Worm (Caenorhabditis elegans) whole organism, dauer: ENCODE results near the gene F29A7.4.

Experiments used
- unc-62 ChIP-seq: sonication (generic microtip); optimal IDR thresholded peaks from 2 replicates; lab custom pipeline; 2017; ENCODE audit warnings: missing biosample characterization, missing genetic modification reagents, missing genetic modification characterization

F29A7.4 gene

DNA sequence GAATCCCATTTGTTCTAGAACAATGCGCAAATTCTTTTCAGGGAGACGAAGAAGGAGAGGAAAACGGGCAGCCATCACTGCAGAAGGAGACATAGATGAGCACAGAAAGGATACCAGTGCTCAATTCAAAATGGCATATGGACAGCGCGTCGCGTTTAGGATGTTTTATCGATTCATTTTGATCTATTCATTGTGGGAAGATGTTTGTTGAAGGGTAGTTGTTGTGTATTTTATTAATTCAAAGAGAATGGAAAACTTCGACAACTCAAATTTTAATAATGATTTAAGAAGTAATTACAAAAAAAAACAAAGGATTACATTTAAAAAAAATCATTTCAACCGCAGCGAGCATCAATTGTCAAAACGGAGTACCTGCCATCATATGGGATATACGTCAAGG lies 22.4 kb downstream of the F29A7.4 start, which contains the start of gene sdz-10:
sdz-10 (minus strand) TSS at position 101 of the 400 bp plus-strand sequence.
- TF ChIP-seq unc-62 (GFP tag; lab: Kevin White, UChicago): no peak

DNA sequence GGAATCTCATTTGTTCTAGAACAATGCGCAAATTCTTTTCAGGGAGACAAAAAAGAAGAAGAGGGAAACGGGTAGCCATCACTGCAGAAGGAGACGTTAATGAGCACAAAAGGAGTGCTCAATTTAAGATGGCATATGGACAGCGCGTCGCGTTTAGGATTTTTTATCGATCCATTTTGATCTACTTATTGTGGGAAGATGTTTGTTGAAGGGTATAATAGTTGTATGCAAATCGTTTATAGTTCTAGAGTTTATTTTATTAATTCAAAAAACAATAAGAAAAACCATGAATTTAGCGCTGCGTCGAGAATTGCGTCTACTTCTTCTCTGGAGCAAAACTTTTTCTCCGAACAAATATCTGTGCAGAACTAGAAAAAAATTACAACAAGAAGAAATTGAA lies 23.7 kb downstream of the F29A7.4 start, which contains the start of gene sdz-9:
sdz-9 (minus strand) TSS at position 101 of the 400 bp plus-strand sequence.
- TF ChIP-seq unc-62 (GFP tag; lab: Kevin White, UChicago): no peak

DNA sequence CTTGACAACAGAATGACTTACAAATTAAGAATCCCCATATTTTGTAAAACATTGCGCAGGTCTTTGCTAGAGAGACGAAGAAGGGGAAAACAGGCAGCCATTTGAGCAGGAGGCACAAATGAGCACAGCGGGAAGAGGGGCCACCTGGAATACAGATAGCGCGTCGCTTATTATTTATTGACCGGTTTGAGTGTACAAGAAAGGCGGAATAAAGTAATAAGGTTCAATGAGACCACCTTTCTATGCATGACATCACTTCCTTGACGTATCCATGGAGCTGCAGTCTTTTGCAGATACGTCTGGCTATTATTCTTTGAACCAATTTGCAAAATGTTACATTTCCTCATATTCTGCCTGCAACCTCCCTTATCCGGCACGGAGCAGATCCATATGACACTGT lies 25.1 kb downstream of the F29A7.4 start, which contains the start of gene fbxb-111:
fbxb-111 (minus strand) TSS at position 101 of the 400 bp plus-strand sequence.
- no peak for TF ChIP-seq unc-62 (GFP tag; lab: Kevin White, UChicago)

DNA sequence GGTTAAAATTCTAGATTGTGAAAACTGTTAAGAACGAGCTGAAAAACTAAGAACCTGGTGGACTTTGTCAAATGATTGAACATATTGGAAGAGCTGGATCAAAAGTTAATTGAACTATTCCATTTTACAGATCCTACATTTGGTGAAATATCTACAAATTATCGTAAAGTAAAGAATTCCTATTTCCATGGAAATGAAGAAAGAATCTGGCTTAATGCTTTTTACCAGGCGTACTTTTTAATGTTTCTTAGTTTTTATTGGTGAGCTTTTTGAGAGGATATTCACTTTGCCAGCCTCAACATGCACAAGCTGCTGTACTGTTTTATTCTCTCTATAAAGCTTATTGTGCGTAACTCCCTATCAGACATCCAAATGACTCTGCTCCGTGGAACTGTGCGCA lies 28.0 kb downstream of the F29A7.4 start, which contains the start of gene F08D12.4:
F08D12.4 (plus strand) TSS at position 301 of the 400 bp plus-strand sequence.
- no peak for TF ChIP-seq unc-62 (GFP tag; lab: Kevin White, UChicago)

DNA sequence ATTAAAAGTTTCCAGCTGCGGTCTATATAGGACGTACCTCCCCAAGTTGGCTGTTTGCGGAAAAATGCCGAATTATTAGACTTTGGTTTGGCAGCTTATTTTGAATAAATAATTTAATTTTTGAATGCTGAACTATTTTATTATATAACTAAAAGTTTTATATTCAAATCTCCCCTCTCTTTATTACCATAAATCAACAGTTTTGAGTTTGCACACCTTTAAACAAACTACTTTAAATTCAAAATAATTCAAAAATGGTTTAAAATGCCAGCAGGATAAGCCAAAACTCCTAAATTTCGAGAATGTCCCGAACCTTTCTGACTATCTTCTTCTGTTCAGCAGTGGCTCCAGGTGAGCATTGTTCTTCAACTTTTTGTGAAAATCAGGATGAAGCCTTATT lies 29.5 kb downstream of the F29A7.4 start, which contains the start of gene F08D12.3:
F08D12.3 (plus strand) TSS at position 301 of the 400 bp plus-strand sequence.
- TF ChIP-seq unc-62 (GFP tag; lab: Kevin White, UChicago): no peak

DNA sequence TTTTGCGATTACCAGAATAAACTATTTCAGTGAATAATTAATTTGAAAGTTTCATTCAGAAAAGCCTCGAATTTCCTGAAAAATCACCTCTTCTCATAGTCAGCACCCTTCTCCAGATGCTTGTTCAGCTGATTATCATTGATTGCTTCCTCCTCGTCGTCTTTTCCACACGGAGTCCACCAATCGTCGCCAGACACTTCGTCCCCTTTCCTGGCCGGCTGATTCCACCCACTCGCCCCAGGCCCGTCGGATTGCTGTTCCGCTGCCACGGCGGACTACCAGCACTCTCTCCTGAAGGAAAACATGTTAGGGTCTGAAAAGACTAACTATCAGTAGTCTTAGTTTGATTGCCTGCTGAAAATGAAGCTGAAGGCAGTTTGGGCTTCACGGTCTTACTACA lies 31.0 kb downstream of the F29A7.4 start:
- no peak for TF ChIP-seq unc-62 (GFP tag; lab: Kevin White, UChicago)

DNA sequence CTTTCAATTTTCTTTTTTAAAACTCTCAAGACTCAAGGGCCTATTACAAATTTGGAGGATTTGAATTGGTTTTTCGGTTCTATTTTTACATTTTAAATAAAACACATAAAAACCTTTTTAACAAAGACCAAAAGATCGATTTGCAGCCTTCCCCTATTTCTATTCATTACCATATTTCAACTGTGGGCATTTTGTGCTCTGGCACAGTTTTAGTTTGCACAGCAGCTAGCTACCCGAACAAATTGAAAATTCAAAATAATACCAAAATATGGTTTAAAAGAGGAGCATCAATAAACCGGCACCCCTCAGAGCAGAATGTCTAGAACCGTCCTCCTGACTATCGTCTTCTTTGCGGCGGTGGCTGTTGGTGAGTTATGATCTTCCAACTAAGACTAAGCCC lies 31.6 kb downstream of the F29A7.4 start, which contains the start of gene F08D12.2:
F08D12.2 (plus strand) TSS at position 301 of the 400 bp plus-strand sequence.
- TF ChIP-seq unc-62 (GFP tag; lab: Kevin White, UChicago): no peak

DNA sequence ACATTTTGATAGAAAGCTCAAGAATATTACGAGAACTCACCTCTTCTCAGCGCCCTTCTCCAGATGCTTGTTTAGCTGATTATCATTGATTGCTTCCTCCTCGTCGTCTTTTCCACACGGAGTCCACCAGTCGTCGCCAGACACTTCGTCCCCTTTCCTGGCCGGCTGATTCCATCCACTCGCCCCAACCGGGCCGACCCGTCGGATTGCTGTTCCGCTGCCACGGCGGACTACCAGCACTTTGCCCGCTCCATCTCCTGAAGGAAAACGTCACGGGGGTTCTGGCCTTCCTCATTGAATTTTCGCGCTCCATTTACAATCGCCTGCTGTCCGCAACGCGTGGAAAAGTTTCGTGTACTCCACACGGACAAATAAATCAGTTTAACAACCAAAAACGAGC lies 33.6 kb downstream of the F29A7.4 start:
- TF ChIP-seq unc-62 (GFP tag; lab: Kevin White, UChicago): no peak

DNA sequence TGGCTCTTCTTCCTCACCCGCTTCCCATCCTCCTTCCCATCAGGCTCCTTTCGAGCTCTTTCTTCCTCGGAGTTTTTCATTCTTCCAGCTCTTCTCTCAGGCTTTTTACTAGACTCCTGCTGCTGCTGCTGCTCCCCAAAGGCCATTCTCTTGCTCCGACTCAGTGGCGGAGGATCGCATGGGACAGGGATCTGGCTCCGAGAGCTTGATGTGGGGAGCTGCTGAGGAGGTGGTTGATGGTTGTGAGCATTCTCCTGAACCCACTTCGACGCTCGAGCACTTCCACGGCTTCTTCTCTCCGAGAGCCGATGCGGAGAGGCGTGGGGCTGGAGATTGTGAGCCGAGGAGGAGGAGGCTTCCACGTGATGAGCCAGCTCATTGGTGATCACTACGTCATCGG lies 36.0 kb downstream of the F29A7.4 start:
- no peak for TF ChIP-seq unc-62 (GFP tag; lab: Kevin White, UChicago)

DNA sequence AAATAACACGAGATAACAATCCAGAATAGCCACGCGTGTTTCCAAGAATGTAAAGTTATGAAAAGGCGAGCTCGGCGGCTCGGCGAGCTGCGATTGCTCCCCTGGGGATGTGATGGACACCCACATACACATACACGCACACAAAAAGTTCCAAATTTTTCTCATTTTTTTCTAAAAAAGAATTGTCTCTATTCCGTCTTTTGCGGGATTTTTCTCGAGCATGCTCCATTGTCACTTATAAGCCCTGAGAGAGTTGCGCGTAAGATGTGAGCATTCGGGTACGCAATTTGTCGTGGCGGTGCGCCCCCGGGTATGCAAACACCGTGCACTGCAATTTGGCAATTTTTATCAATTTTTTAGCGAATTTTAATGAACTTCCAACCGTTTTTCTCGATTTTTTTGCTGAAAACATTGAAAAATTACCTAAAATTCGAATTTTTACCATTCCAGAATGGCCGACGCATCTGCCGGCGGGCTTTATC lies 37.3 kb downstream of the F29A7.4 start, which contains the start of the genes F08D12.12 and srpa-72:
F08D12.12 (minus strand) TSS at position 51 of the 482 bp plus-strand sequence.
srpa-72 (plus strand) TSS at position 451 of the 482 bp plus-strand sequence.
- no peak for TF ChIP-seq unc-62 (GFP tag; lab: Kevin White, UChicago)

DNA sequence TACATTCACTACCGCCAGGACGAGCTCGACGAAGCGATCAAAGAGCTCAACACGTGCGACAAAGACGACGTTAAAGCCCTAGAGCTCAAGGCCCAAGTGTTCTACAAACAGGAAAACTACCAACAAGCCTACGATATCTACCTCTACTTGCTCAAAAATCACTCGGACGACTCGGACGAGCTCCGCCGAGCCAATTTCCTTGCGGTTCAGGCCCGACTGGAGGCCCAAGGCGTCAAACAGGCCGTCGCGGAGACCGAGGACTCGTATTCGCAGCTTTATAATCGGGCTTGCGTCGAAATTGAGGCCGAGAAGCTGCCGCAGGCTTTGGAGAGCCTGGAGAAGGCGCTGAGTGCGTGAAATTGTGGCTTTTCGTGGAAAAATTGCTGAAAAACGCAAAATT lies 38.1 kb downstream of the F29A7.4 start:
- TF ChIP-seq unc-62 (GFP tag; lab: Kevin White, UChicago): no peak

DNA sequence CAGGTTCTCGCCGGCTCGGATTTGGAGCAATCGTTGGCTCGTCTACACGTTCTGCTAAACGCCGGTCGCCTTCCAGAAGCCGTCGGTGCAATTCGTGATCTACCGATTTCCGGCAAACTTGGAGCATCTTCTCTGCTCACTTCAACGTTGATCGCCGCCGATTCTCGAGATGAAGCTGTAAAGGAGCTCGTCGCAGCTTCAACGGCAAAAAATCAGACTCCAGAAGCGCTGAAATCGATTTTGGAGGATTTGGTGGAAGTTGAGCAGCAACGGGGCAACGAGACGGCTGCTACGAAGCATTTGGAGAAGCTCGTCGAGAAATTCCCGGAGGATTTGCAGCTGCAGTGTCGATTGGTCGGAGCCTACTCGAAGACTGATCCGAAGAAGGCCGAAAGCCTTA lies 41.9 kb downstream of the F29A7.4 start:
- no peak for TF ChIP-seq unc-62 (GFP tag; lab: Kevin White, UChicago)

DNA sequence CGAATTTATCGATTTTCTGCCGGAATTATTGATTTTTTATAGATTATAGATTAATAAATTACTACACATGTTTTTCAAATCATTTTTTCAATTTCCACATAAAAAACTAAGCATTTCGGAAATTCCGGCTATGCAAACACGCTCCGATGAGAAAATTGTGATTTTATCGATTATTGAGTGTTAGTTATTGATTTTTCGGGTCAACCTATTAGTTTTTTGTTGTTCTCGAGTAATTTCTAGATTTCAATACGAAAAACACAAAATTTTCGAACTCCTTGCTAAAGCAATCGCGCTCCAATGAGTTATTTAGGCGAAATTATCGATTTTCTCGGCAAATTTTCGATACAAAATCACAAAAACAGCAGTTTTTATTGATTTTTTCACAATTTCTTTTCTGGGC lies 45.6 kb downstream of the F29A7.4 start:
- no peak for TF ChIP-seq unc-62 (GFP tag; lab: Kevin White, UChicago)

DNA sequence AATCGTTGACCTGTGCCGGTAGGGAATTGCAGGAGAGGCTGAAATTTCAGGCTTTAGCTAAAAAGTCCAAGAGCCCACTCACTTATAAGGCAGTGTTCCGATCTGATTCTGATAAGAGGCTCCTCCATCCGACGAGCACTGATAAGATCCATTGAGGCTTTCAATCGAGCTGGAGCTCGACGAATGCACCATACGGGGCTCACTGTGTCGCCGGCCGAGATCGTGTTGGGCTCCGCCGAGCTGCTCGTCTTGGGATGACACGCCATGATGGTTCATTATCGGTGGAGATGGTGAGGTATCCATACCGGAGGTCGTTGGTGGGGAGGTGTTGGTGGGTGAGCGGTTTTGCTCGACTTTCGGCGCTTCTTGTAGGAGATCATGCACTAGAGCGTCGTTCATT lies 46.6 kb downstream of the F29A7.4 start:
- TF ChIP-seq unc-62 (GFP tag; lab: Kevin White, UChicago): no peak

DNA sequence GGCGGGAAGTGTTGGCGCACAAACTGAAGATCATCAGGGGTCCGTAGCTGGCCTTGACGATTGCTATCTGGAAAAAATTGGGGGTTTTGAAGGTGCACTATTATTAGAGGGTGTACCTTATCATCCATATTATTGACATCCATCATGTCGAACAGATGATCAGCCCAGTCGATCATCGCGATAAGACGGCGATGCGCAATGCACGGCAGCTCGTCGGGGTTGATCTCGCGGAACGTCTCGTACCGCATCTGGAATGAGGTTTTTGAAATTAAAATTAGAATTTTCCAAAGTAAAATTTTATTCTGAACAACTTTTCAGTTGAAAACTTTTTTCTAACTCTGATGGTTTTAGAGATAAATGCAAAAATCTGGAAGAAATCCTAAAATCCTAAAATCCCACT lies 48.2 kb downstream of the F29A7.4 start:
- no peak for TF ChIP-seq unc-62 (GFP tag; lab: Kevin White, UChicago)

DNA sequence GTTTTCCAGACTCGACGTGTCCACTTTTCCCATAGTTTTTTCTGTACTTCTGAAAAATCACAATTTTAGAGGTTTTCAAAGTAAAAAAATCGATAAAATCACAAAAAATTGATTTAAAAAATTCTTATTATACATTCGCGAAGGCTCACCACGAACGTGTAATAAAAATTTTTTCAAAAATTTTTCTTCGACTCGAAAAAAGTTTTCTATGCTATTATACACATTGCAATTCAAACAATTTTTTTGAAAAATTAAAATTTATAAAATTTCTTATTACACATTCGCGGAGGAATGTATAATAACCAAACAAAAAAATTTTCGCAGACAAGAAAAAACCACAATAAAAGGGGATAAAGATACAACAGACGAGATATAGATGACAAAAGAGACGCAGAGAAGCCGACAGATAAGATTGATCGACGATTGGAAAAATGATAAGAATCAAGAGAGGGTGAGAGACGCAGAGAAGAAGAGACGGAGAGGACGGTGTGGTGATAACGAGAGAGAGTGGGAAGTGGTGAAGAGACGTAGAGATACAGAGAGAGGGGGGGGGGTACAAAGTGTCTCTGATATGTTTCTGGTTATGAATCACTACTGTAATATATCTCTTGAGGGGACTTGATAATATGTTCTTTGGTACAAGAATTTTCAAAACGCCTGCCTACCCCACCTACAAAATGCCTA lies 50.9 kb downstream of the F29A7.4 start, which contains the start of gene nhr-119:
nhr-119 (minus strand) TSS at position 51 of the 684 bp plus-strand sequence.
- TF ChIP-seq unc-62 (GFP tag; lab: Kevin White, UChicago): no peak
